Fruit fly (Drosophila melanogaster) whole organism, prepupa: ENCODE results near the gene CG6675.

Experiments used
- CG6792 ChIP-seq: fragments of 200-800 bp; sonication (Bioruptor generic); optimal IDR thresholded peaks from 3 replicates; lab custom pipeline; 2016; ENCODE audit warnings: missing biosample characterization, missing genetic modification characterization
- CG8632 ChIP-seq: fragments of 200-800 bp; sonication (Bioruptor generic); optimal IDR thresholded peaks from 3 replicates; lab custom pipeline; 2016; ENCODE audit warnings: missing biosample characterization, missing genetic modification characterization
- CG9139 ChIP-seq: fragments of 200-800 bp; sonication (Bioruptor generic); optimal IDR thresholded peaks from 3 replicates; lab custom pipeline; 2017; ENCODE audit warnings: missing biosample characterization, mild to moderate bottlenecking, missing genetic modification characterization
- Lpt ChIP-seq: fragments of 200-800 bp; sonication (Bioruptor generic); optimal IDR thresholded peaks from 3 replicates; lab custom pipeline; 2016; ENCODE audit warnings: missing biosample characterization, missing genetic modification characterization
- OdsH ChIP-seq: fragments of 200-800 bp; sonication (Bioruptor generic); optimal IDR thresholded peaks from 3 replicates; lab custom pipeline; 2016; ENCODE audit warnings: missing biosample characterization, missing genetic modification characterization
- topi ChIP-seq: fragments of 200-800 bp; sonication (Bioruptor generic); optimal IDR thresholded peaks from 3 replicates; lab custom pipeline; 2016; ENCODE audit warnings: missing biosample characterization, missing genetic modification characterization

DNA sequence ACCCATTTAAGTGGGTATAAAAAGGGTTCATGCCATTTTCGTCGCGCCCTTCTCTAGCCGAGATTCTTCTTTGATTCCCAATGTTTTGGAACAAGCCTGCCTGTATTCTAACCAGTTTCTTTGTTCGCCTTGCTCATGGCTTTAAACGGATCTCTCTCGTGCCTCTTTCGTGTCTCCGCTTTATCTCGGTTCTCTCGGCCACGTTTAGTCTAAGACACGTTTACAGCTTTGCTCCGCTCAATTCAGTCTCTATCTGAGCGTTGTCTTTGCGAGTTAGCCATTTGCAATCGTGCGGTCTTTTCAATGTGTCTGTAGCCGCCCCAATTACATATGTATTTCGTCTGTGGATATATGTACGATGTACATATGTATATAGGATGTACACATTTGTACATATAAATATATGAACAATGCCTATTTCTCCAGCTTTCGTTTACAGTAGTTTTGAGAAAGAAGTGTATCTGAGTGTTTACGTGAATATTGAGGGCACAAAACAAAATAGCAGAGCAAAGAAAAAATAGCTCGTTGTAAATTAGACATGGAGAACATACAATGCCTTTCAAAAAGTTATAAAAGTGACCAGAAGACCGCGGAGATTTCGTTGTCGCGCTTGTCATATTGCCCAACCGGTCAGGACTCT is 25.4 kb downstream of the CG6675 start:
- TF ChIP-seq Lpt (GFP tag; lab: Kevin White, UChicago) (no peak), topi (no peak), CG6792 (GFP tag; lab: Kevin White, UChicago) (no peak), OdsH (GFP tag; lab: Kevin White, UChicago) (no peak), CG8632 (no peak), CG9139 (peak; percentile 18)
